Worm (Caenorhabditis elegans) whole organism, L2 larva: Measurements from ENCODE around the gene C30G7.5.

ENCODE experiments used
- R02D3.7 ChIP-seq: fragments of 150-350 bp; optimal IDR thresholded peaks from 2 replicates; lab custom pipeline; 2014; ENCODE audit warnings: missing biosample characterization, missing genetic modification characterization
- ceh-82 ChIP-seq: fragments of 150-350 bp; optimal IDR thresholded peaks from 2 replicates; lab custom pipeline; 2014; ENCODE audit warnings: missing biosample characterization, missing genetic modification characterization
- dmd-4 ChIP-seq: sonication (generic microtip); optimal IDR thresholded peaks from 2 replicates; lab custom pipeline; 2017; ENCODE audit warnings: missing biosample characterization, missing genetic modification characterization
- egl-27 ChIP-seq: sonication (generic microtip); optimal IDR thresholded peaks from 3 replicates; lab custom pipeline; 2017; ENCODE audit warnings: missing biosample characterization, missing genetic modification reagents, missing genetic modification characterization
- elt-3 ChIP-seq: sonication (generic microtip); optimal IDR thresholded peaks from 2 replicates; lab custom pipeline; 2017; ENCODE audit warnings: missing biosample characterization, missing genetic modification characterization
- fos-1 ChIP-seq: fragments of 150-350 bp; optimal IDR thresholded peaks from 2 replicates; lab custom pipeline; 2014; ENCODE audit warnings: missing biosample characterization, missing genetic modification characterization
- mab-5 ChIP-seq: fragments of 150-350 bp; optimal IDR thresholded peaks from 2 replicates; lab custom pipeline; 2014; ENCODE audit warnings: missing biosample characterization, missing genetic modification characterization
- mbf-1 ChIP-seq: sonication (generic microtip); optimal IDR thresholded peaks from 2 replicates; lab custom pipeline; 2017; ENCODE audit warnings: missing biosample characterization, missing genetic modification characterization
- mdl-1 ChIP-seq, 2 experiments: fragments of 150-350 bp in 1 of 2; sonication (generic microtip) in 1 of 2; optimal IDR thresholded peaks; 2 replicates each; lab custom pipeline; 2017; ENCODE audit warnings: missing biosample characterization in 2 of 2, missing genetic modification characterization in 2 of 2
- snpc-4 ChIP-seq: fragments of 150-350 bp; optimal IDR thresholded peaks from 2 replicates; lab custom pipeline; 2014; ENCODE audit warnings: missing biosample characterization, missing genetic modification characterization
- unc-39 ChIP-seq: fragments of 150-350 bp; optimal IDR thresholded peaks from 2 replicates; lab custom pipeline; 2014; ENCODE audit warnings: missing biosample characterization, missing genetic modification characterization
- ztf-11 ChIP-seq: sonication (generic microtip); optimal IDR thresholded peaks from 2 replicates; lab custom pipeline; 2017; ENCODE audit warnings: missing biosample characterization, missing genetic modification characterization

DNA sequence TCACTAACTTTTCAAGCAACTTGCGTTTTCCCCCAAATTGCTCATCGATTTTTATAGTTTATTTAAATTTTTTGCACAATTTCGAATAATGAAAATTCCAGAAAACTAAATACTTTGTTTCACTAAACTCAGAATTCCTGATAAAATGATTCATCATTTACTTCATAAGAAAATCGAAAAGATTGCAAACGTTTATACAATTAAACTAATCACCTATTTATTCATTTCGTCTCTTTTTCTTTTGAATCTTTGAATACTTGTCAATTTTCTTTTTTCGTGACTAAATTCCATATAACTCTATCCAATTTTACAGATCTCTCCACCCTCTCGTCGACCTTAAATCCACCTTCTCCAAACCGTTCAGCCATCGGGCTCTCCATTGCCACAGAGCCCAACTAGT, 17.9 kb downstream of the C30G7.5 start, which contains the start of gene C30G7.2:
- TF ChIP-seq snpc-4 (tag; lab: Kevin White, UChicago) (no peak), ceh-82 (tag; lab: Kevin White, UChicago) (no peak), unc-39 (no peak), mab-5 (tag; lab: Kevin White, UChicago) (no peak), R02D3.7 (tag; lab: Kevin White, UChicago) (no peak), mdl-1 (tag; optimal IDR thresholded peaks at IDR 0.05; lab: Kevin White, UChicago) (no peak), ztf-11 (no peak), mbf-1 (tag; lab: Kevin White, UChicago) (no peak), egl-27 (tag; lab: Kevin White, UChicago) (no peak), elt-3 (no peak), dmd-4 (tag; lab: Kevin White, UChicago) (no peak), fos-1 (tag; lab: Kevin White, UChicago) (no peak)
